Fruit fly (Drosophila melanogaster): ENCODE results near the gene CG5854.

CG5854 gene

dm6 chr3R:23922502-23923350 is 11.0 kb upstream of the CG5854 start, which contains the start of the genes sba and CG31141 (continued):
- TF ChIP-seq CG17829 (tag; optimal IDR thresholded peaks at IDR 0.05) (peak; percentile 3), ATbp (GFP tag; optimal IDR thresholded peaks at IDR 0.05) (no peak), CG31224 (GFP tag; IDR thresholded peaks at IDR 0.05) (no peak), klu (GFP tag; IDR thresholded peaks at IDR 0.05) (no peak), CG7987 (GFP tag; optimal IDR thresholded peaks at IDR 0.05) (peak; percentile 19), Hand (GFP tag; optimal IDR thresholded peaks at IDR 0.05) (peak; percentile 6), bcd (GFP tag; optimal IDR thresholded peaks at IDR 0.05) (no peak), TFAM (GFP tag; optimal IDR thresholded peaks at IDR 0.05) (peak; percentile 16), Lhr (GFP tag; optimal IDR thresholded peaks at IDR 0.05) (peak; percentile 53), GATAe (GFP tag; conservative IDR thresholded peaks at IDR 0.05) (no peak), Hr78 (GFP tag; optimal IDR thresholded peaks at IDR 0.05) (no peak), repo (GFP tag; optimal IDR thresholded peaks at IDR 0.05) (peak; percentile 21), CG6175 (GFP tag; IDR thresholded peaks at IDR 0.05) (no peak), chm (GFP tag; IDR thresholded peaks at IDR 0.05) (no peak; the same call in 1 of the 2 replicates), dimm (GFP tag; IDR thresholded peaks at IDR 0.05) (no peak), sr (GFP tag; IDR thresholded peaks at IDR 0.05) (no peak), CG4360 (GFP tag; IDR thresholded peaks at IDR 0.05) (peak; percentile 96), nerfin-2 (GFP tag; IDR thresholded peaks at IDR 0.05; ENCODE audit: partially characterized antibody) (peak; percentile 88), rib (GFP tag; IDR thresholded peaks at IDR 0.05) (no peak), zfh1 (GFP tag; IDR thresholded peaks at IDR 0.05) (no peak), CG2129 (GFP tag; IDR thresholded peaks at IDR 0.05; ENCODE audit: partially characterized antibody) (peak; percentile 55; the same call in 1 of the 2 replicates), hbn (GFP tag; IDR thresholded peaks at IDR 0.05; ENCODE audit: partially characterized antibody) (peak; percentile 86), tio (GFP tag; optimal IDR thresholded peaks at IDR 0.05) (no peak), twi (tag; optimal IDR thresholded peaks at IDR 0.05) (no peak), Bdp1 (GFP tag; optimal IDR thresholded peaks at IDR 0.05) (no peak), CG9797 (GFP tag; optimal IDR thresholded peaks at IDR 0.05) (peak; percentile 76), dpn (GFP tag; optimal IDR thresholded peaks at IDR 0.05) (no peak), CG10959 (GFP tag; IDR thresholded peaks at IDR 0.05) (no peak), NfI (GFP tag; optimal IDR thresholded peaks at IDR 0.05) (no peak), CG11456 (GFP tag; IDR thresholded peaks at IDR 0.05) (peak; percentile 47; the same call in 1 of the 3 replicates), fd3F (GFP tag; optimal IDR thresholded peaks at IDR 0.05) (no peak), CG4707 (GFP tag; optimal IDR thresholded peaks at IDR 0.05) (peak; percentile 29), CG12769 (tag; optimal IDR thresholded peaks at IDR 0.05) (no peak), wek (GFP tag; optimal IDR thresholded peaks at IDR 0.05) (peak; percentile 44), ewg (GFP tag; optimal IDR thresholded peaks at IDR 0.05) (no peak), mam (GFP tag; optimal IDR thresholded peaks at IDR 0.05) (peak; percentile 9), lov (optimal IDR thresholded peaks at IDR 0.05) (no peak), lov (GFP tag; IDR thresholded peaks at IDR 0.05) (no peak), tna (GFP tag; IDR thresholded peaks at IDR 0.05; ENCODE audit: partially characterized antibody) (peak; percentile 78), CG12659 (GFP tag; optimal IDR thresholded peaks at IDR 0.05) (peak; percentile 84), CG12744 (GFP tag; optimal IDR thresholded peaks at IDR 0.05) (no peak), lilli (GFP tag; optimal IDR thresholded peaks at IDR 0.05) (peak; percentile 26), CG33213 (GFP tag; optimal IDR thresholded peaks at IDR 0.05) (peak; percentile 24), CG8388 (GFP tag; optimal IDR thresholded peaks at IDR 0.05) (no peak), her (GFP tag; optimal IDR thresholded peaks at IDR 0.05) (peak; percentile 31), Elba2 (GFP tag; optimal IDR thresholded peaks at IDR 0.05) (peak; percentile 93), slou (GFP tag; optimal IDR thresholded peaks at IDR 0.05) (no peak), pan (optimal IDR thresholded peaks at IDR 0.05) (no peak), pan (GFP tag; optimal IDR thresholded peaks at IDR 0.05 in 1 of 2, IDR thresholded peaks at IDR 0.05 in 1 of 2) (no peak)
